Worm (Caenorhabditis elegans) whole organism, late embryonic: ENCODE results near the gene Y75D11A.6.
A peak's percentile ranks its signal among the peaks of the same experiment; 100 is the strongest.
"Not testable (repeated sequence)": the region's sequence is repeated elsewhere in the genome, so short reads cannot be mapped to it uniquely, and the experiment has no call there.

Experiments
- F13H6.1 ChIP-seq: sonication (generic microtip); optimal IDR thresholded peaks from 2 replicates; lab custom pipeline; 2016; ENCODE audit warnings: missing genetic modification characterization, missing compliant biosample characterization
- T23F11.4 ChIP-seq: fragments of 200-800 bp; sonication (Bioruptor generic); optimal IDR thresholded peaks from 2 replicates; lab custom pipeline; 2018; ENCODE audit warnings: mild to moderate bottlenecking, missing genetic modification characterization, missing compliant biosample characterization
- Y22D7AL.16 ChIP-seq: sonication (generic microtip); optimal IDR thresholded peaks from 2 replicates; lab custom pipeline; 2016; ENCODE audit warnings: missing genetic modification characterization, missing compliant biosample characterization
- ceh-18 ChIP-seq: sonication (generic microtip); optimal IDR thresholded peaks from 2 replicates; lab custom pipeline; 2016; ENCODE audit warnings: missing genetic modification characterization, missing compliant biosample characterization
- ceh-24 ChIP-seq: sonication (generic microtip); optimal IDR thresholded peaks from 2 replicates; lab custom pipeline; 2016; ENCODE audit warnings: mild to moderate bottlenecking, missing genetic modification characterization, missing compliant biosample characterization
- ceh-48 ChIP-seq: sonication (generic microtip); optimal IDR thresholded peaks from 2 replicates; lab custom pipeline; 2016; ENCODE audit warnings: missing genetic modification characterization, inconsistent platforms, missing compliant biosample characterization
- ceh-9 ChIP-seq: sonication (generic microtip); optimal IDR thresholded peaks from 2 replicates; lab custom pipeline; 2016; ENCODE audit warnings: mild to moderate bottlenecking, missing genetic modification characterization, inconsistent platforms, missing compliant biosample characterization
- che-1 ChIP-seq: sonication (generic microtip); optimal IDR thresholded peaks from 2 replicates; lab custom pipeline; 2016; ENCODE audit warnings: mild to moderate bottlenecking, missing genetic modification characterization, missing compliant biosample characterization
- elt-2 ChIP-seq: sonication (generic microtip); optimal IDR thresholded peaks from 2 replicates; lab custom pipeline; 2016; ENCODE audit warnings: missing genetic modification reagents, missing genetic modification characterization, missing compliant biosample characterization
- ets-4 ChIP-seq: sonication (generic microtip); optimal IDR thresholded peaks from 2 replicates; lab custom pipeline; 2016; ENCODE audit warnings: missing genetic modification characterization, missing compliant biosample characterization
- fax-1 ChIP-seq: sonication (generic microtip); optimal IDR thresholded peaks from 2 replicates; lab custom pipeline; 2016; ENCODE audit warnings: missing genotype, missing genetic modification characterization, missing compliant biosample characterization
- fkh-10 ChIP-seq: fragments of 150-350 bp; optimal IDR thresholded peaks from 2 replicates; lab custom pipeline; 2014; ENCODE audit warnings: missing biosample characterization, missing genetic modification reagents, missing genetic modification characterization
- fkh-6 ChIP-seq: sonication (generic microtip); optimal IDR thresholded peaks from 2 replicates; lab custom pipeline; 2016; ENCODE audit warnings: missing genetic modification characterization, missing compliant biosample characterization
- gmeb-2 ChIP-seq: sonication (generic microtip); optimal IDR thresholded peaks from 2 replicates; lab custom pipeline; 2016; ENCODE audit warnings: missing genetic modification characterization, inconsistent platforms, missing compliant biosample characterization
- hlh-15 ChIP-seq: sonication (generic microtip); optimal IDR thresholded peaks from 2 replicates; lab custom pipeline; 2016; ENCODE audit warnings: missing genetic modification characterization, missing compliant biosample characterization
- hlh-30 ChIP-seq: sonication (generic microtip); optimal IDR thresholded peaks from 2 replicates; lab custom pipeline; 2017; ENCODE audit warnings: antibody characterized with exemption, missing genetic modification characterization, missing compliant biosample characterization; ENCODE audit not compliant: insufficient read depth
- hlh-6 ChIP-seq: sonication (generic microtip); optimal IDR thresholded peaks from 2 replicates; lab custom pipeline; 2016; ENCODE audit warnings: missing genotype, missing genetic modification characterization, missing compliant biosample characterization
- lim-6 ChIP-seq: sonication (generic microtip); optimal IDR thresholded peaks from 2 replicates; lab custom pipeline; 2016; ENCODE audit warnings: missing genetic modification characterization, missing compliant biosample characterization
- madf-2 ChIP-seq: sonication (generic microtip); optimal IDR thresholded peaks from 2 replicates; lab custom pipeline; 2017; ENCODE audit warnings: missing genetic modification characterization, missing compliant biosample characterization
- nfya-1 ChIP-seq: sonication (generic microtip); optimal IDR thresholded peaks from 2 replicates; lab custom pipeline; 2017; ENCODE audit warnings: missing genetic modification characterization, mild to moderate bottlenecking, missing compliant biosample characterization, antibody characterized with exemption, moderate library complexity
- nhr-232 ChIP-seq: sonication (generic microtip); optimal IDR thresholded peaks from 2 replicates; lab custom pipeline; 2016; ENCODE audit warnings: missing genetic modification characterization, missing compliant biosample characterization
- odd-2 ChIP-seq: sonication (generic microtip); optimal IDR thresholded peaks from 2 replicates; lab custom pipeline; 2017; ENCODE audit warnings: antibody characterized with exemption, mild to moderate bottlenecking, missing genetic modification characterization, missing compliant biosample characterization
- pag-3 ChIP-seq: sonication (generic microtip); optimal IDR thresholded peaks from 2 replicates; lab custom pipeline; 2016; ENCODE audit warnings: missing compliant biosample characterization, missing genetic modification characterization, borderline replicate concordance
- pat-9 ChIP-seq: fragments of 200-800 bp; sonication (Bioruptor generic); optimal IDR thresholded peaks from 2 replicates; lab custom pipeline; 2018; ENCODE audit warnings: mild to moderate bottlenecking, missing genetic modification characterization, moderate library complexity, missing compliant biosample characterization
- pha-2 ChIP-seq: sonication (generic microtip); optimal IDR thresholded peaks from 2 replicates; lab custom pipeline; 2017; ENCODE audit warnings: mild to moderate bottlenecking, missing genetic modification characterization, missing compliant biosample characterization
- pha-4 ChIP-seq: fragments of 150-350 bp; optimal IDR thresholded peaks from 2 replicates; lab custom pipeline; 2018; ENCODE audit warnings: missing biosample characterization, missing genetic modification reagents, missing genetic modification characterization
- pqm-1 ChIP-seq: sonication (generic microtip); optimal IDR thresholded peaks from 2 replicates; lab custom pipeline; 2016; ENCODE audit warnings: missing genetic modification characterization, missing compliant biosample characterization
- rnt-1 ChIP-seq: sonication (generic microtip); optimal IDR thresholded peaks from 2 replicates; lab custom pipeline; 2016; ENCODE audit warnings: missing genetic modification characterization, missing compliant biosample characterization
- sox-4 ChIP-seq: sonication (generic microtip); optimal IDR thresholded peaks from 2 replicates; lab custom pipeline; 2017; ENCODE audit warnings: mild to moderate bottlenecking, missing genetic modification characterization, inconsistent platforms, missing compliant biosample characterization
- syd-9 ChIP-seq: sonication (generic microtip); optimal IDR thresholded peaks from 2 replicates; lab custom pipeline; 2016; ENCODE audit warnings: mild to moderate bottlenecking, missing genetic modification characterization, moderate library complexity, missing compliant biosample characterization
- tbx-2 ChIP-seq: sonication (generic microtip); optimal IDR thresholded peaks from 2 replicates; lab custom pipeline; 2016; ENCODE audit warnings: missing genetic modification characterization, missing compliant biosample characterization
- tbx-7 ChIP-seq: sonication (generic microtip); optimal IDR thresholded peaks from 2 replicates; lab custom pipeline; 2016; ENCODE audit warnings: missing genotype, missing genetic modification characterization, missing compliant biosample characterization
- ttx-3 ChIP-seq: sonication (generic microtip); optimal IDR thresholded peaks from 2 replicates; lab custom pipeline; 2016; ENCODE audit warnings: missing genetic modification reagents, missing genetic modification characterization, missing compliant biosample characterization
- unc-42 ChIP-seq: sonication (generic microtip); optimal IDR thresholded peaks from 2 replicates; lab custom pipeline; 2016; ENCODE audit warnings: missing genotype, missing genetic modification characterization, missing compliant biosample characterization
- unc-55 ChIP-seq: sonication (generic microtip); optimal IDR thresholded peaks from 2 replicates; lab custom pipeline; 2017; ENCODE audit warnings: missing biosample characterization, missing genetic modification reagents, missing genetic modification characterization
- zip-5 ChIP-seq: sonication (generic microtip); optimal IDR thresholded peaks from 2 replicates; lab custom pipeline; 2016; ENCODE audit warnings: missing genetic modification characterization, missing compliant biosample characterization
- ztf-16 ChIP-seq: sonication (generic microtip); optimal IDR thresholded peaks from 2 replicates; lab custom pipeline; 2017; ENCODE audit warnings: missing genetic modification characterization, missing compliant biosample characterization

Y75D11A.6 gene

ce11 chrX:1769636-1770035 is 21.3 kb upstream of the Y75D11A.6 start:
- TF ChIP-seq unc-55 (GFP tag; lab: Kevin White, UChicago) = no peak
- no peak for TF ChIP-seq syd-9
- no peak for TF ChIP-seq elt-2 (tag; lab: Kevin White, UChicago)
- TF ChIP-seq rnt-1 (tag; lab: Kevin White, UChicago) = no peak
- TF ChIP-seq ceh-24 (tag; lab: Kevin White, UChicago) = no peak
- no peak for TF ChIP-seq odd-2 (tag; lab: Kevin White, UChicago)
- no peak for TF ChIP-seq ceh-48
- TF ChIP-seq ttx-3 (tag; lab: Kevin White, UChicago) = no peak
- TF ChIP-seq F13H6.1 (tag; lab: Kevin White, UChicago) = no peak
- no peak for TF ChIP-seq pag-3
- no peak for TF ChIP-seq zip-5 (tag; lab: Kevin White, UChicago)
- no peak for TF ChIP-seq che-1 (tag; lab: Kevin White, UChicago)

ce11 chrX:1746117-1746516 is 2.3 kb downstream of the Y75D11A.6 start, which contains the start of gene Y75D11A.3:
Gene Y75D11A.3, minus strand, starts transcription at chrX:1746217.
- not testable (repeated sequence) for TF ChIP-seq Y22D7AL.16 (tag; lab: Kevin White, UChicago); nhr-232 (tag; lab: Kevin White, UChicago); tbx-2

- TF ChIP-seq ztf-16; pat-9; ceh-9 (tag; lab: Kevin White, UChicago): not testable (repeated sequence)
Measured at ce11 chrX:1742530-1742929, 5.8 kb downstream of the Y75D11A.6 start, which contains the start of gene Y75D11A.2. Gene Y75D11A.2, plus strand, starts transcription at chrX:1742830.

- TF ChIP-seq T23F11.4 (no peak), gmeb-2 (tag; lab: Kevin White, UChicago) (no peak), fax-1 (tag; lab: Kevin White, UChicago) (no peak), pha-4 (no peak), pha-2 (no peak), lim-6 (tag; lab: Kevin White, UChicago) (no peak), pat-9 (no peak), ets-4 (tag; lab: Kevin White, UChicago) (no peak), unc-42 (tag; lab: Kevin White, UChicago) (no peak), hlh-15 (tag; lab: Kevin White, UChicago) (no peak), fkh-10 (GFP tag; lab: Kevin White, UChicago) (no peak), tbx-7 (no peak), nfya-1 (tag; lab: Kevin White, UChicago) (no peak), ceh-24 (tag; lab: Kevin White, UChicago) (no peak), rnt-1 (tag; lab: Kevin White, UChicago) (no peak), ztf-16 (no peak)
- TF ChIP-seq, all 69 proteins: peak for 0
Measured at ce11 chrX:1737606-1738005, 10.8 kb downstream of the Y75D11A.6 start, which contains the start of gene F07G6.10. Gene F07G6.10, plus strand, starts transcription at chrX:1737906.

- TF ChIP-seq hlh-30 = peak; percentile 17
- TF ChIP-seq ttx-3 (tag; lab: Kevin White, UChicago) = no peak
- no peak for TF ChIP-seq pqm-1 (tag; lab: Kevin White, UChicago)
- TF ChIP-seq fkh-6 (tag; lab: Kevin White, UChicago) = no peak
- no peak for TF ChIP-seq zip-5 (tag; lab: Kevin White, UChicago)
Measured at ce11 chrX:1735941-1736340, 12.4 kb downstream of the Y75D11A.6 start, which contains the start of gene F07G6.12. Gene F07G6.12, plus strand, starts transcription at chrX:1736241.

- TF ChIP-seq ceh-18 (tag; lab: Kevin White, UChicago) = no peak
- no peak for TF ChIP-seq sox-4 (tag; lab: Kevin White, UChicago)
- TF ChIP-seq fax-1 (tag; lab: Kevin White, UChicago) = no peak
- TF ChIP-seq gmeb-2 (tag; lab: Kevin White, UChicago) = no peak
- TF ChIP-seq madf-2 (tag; lab: Kevin White, UChicago) = no peak
- no peak for TF ChIP-seq hlh-6 (tag; lab: Kevin White, UChicago)
Measured at ce11 chrX:1729558-1729957, 18.8 kb downstream of the Y75D11A.6 start, which contains the start of gene dgn-3. Gene dgn-3, plus strand, starts transcription at chrX:1729858.
